Fruit fly (Drosophila melanogaster): ENCODE results near the gene Son.

The Son gene

DNA sequence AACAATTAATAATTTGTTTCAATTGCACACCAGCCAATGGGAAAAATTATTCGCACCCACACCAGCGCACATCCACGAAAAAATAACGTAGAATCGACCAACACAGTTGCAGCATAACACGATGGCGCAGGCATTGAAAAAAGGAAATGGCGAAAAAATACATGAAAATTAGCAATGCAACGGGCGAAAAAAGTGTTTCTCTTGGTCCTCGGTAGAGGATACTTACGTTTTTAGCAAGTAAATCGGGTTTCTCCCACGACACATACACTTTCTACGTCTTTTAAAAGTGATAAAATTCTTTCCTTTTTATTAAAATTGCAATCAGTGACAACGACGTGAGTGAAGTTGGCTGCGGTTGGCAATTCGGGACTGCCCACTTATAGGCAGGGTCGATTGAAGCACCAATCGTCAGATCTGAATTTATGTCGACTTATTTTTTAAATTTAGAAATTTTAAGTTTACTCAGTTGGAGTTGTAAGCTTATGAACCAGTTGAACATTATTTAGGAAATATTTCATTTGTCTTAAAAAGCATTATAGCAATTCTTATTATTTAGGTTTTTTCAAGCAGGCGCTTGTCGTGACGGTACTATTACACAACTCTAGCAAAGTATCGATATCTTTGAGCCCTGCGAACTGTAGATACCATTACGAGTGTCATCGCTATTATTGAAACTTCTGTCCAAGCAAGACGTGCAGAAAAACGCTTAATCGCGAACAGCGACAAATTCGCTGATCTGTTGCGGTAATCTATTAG is at the start of gene Son, which contains the start of gene Kap-alpha3:
Gene Son (plus strand): TSS at position 661 of the 756 bp plus-strand sequence.
Gene Kap-alpha3 (minus strand): TSS at position 352 of the 756 bp plus-strand sequence.
- peak; percentile 73 for TF ChIP-seq Ets98B (GFP tag; IDR thresholded peaks at IDR 0.05)
- peak; percentile 91 for TF ChIP-seq Snoo (tag; optimal IDR thresholded peaks at IDR 0.05)
- TF ChIP-seq CG4496 (GFP tag; IDR thresholded peaks at IDR 0.05), result peak; percentile 89
- peak; percentile 77 for TF ChIP-seq CG8301 (tag; optimal IDR thresholded peaks at IDR 0.05)
- peak; percentile 79 for TF ChIP-seq CG32121 (GFP tag; IDR thresholded peaks at IDR 0.05)
- no peak for TF ChIP-seq EcR (GFP tag; optimal IDR thresholded peaks at IDR 0.05)
- TF ChIP-seq CG14655 (GFP tag; optimal IDR thresholded peaks at IDR 0.05), result no peak
- TF ChIP-seq CG9948 (tag; optimal IDR thresholded peaks at IDR 0.05), result peak; percentile 59
- TF ChIP-seq CG10348 (GFP tag; IDR thresholded peaks at IDR 0.05), result no peak
- TF ChIP-seq CG12605 (GFP tag; IDR thresholded peaks at IDR 0.05), result no peak
- peak; percentile 83 for TF ChIP-seq Pif1A (GFP tag; optimal IDR thresholded peaks at IDR 0.05)
- peak; percentile 52 for TF ChIP-seq rn (GFP tag; IDR thresholded peaks at IDR 0.05)
- no peak for TF ChIP-seq CG13204 (GFP tag; optimal IDR thresholded peaks at IDR 0.05)
- peak; percentile 79 for TF ChIP-seq CG15710 (tag; optimal IDR thresholded peaks at IDR 0.05)
- TF ChIP-seq fd96Ca (GFP tag; IDR thresholded peaks at IDR 0.05), result peak; percentile 73; the same call in 2 of the 3 replicates
- TF ChIP-seq CG8159 (tag; optimal IDR thresholded peaks at IDR 0.05), result peak; percentile 72
- peak; percentile 57 for TF ChIP-seq gl (tag; optimal IDR thresholded peaks at IDR 0.05)
- no peak for TF ChIP-seq D1 (tag; optimal IDR thresholded peaks at IDR 0.05)
- TF ChIP-seq CG17806 (tag; optimal IDR thresholded peaks at IDR 0.05), result peak; percentile 36
- TF ChIP-seq Pif1B (GFP tag; optimal IDR thresholded peaks at IDR 0.05), result peak; percentile 75
- peak; percentile 74 for TF ChIP-seq CG34367 (tag; optimal IDR thresholded peaks at IDR 0.05)

- TF ChIP-seq Pif1B (GFP tag; optimal IDR thresholded peaks at IDR 0.05) (no peak), Pif1A (GFP tag; optimal IDR thresholded peaks at IDR 0.05) (no peak), gl (tag; optimal IDR thresholded peaks at IDR 0.05) (no peak), CG17806 (tag; optimal IDR thresholded peaks at IDR 0.05) (no peak), CG4496 (GFP tag; IDR thresholded peaks at IDR 0.05) (no peak), CG12605 (GFP tag; IDR thresholded peaks at IDR 0.05) (no peak), CG15710 (tag; optimal IDR thresholded peaks at IDR 0.05) (no peak), CG10348 (GFP tag; IDR thresholded peaks at IDR 0.05) (no peak), CG32121 (GFP tag; IDR thresholded peaks at IDR 0.05) (no peak), EcR (GFP tag; optimal IDR thresholded peaks at IDR 0.05) (no peak), CG8301 (tag; optimal IDR thresholded peaks at IDR 0.05) (no peak), Snoo (tag; optimal IDR thresholded peaks at IDR 0.05) (no peak), fd96Ca (GFP tag; IDR thresholded peaks at IDR 0.05) (no peak), CG34367 (tag; optimal IDR thresholded peaks at IDR 0.05) (no peak)
Measured at dm6 chr3R:9529387-9529897, 48.4 kb upstream of the Son start.

DNA sequence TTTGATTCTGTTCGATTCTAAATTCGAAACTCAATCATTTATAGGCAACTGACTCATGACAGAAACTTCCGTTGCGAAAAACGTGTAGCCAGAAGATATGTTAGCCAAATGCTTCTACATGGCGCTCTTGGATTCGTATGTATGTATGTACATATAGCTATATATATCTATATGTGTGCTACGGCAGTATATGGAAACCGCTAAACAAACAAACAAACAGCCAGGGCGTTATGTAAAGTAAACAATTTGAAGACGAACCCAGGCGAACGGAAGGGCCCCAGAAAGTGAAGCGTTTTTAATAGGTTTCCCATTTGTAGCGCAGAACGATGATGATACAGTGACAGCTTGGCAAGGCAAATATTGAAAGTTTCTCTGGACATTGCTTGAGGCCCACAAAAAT is 47.9 kb upstream of the Son start:
- TF ChIP-seq CG10348 (GFP tag; IDR thresholded peaks at IDR 0.05) (no peak), fd96Ca (GFP tag; IDR thresholded peaks at IDR 0.05) (no peak), CG15710 (tag; optimal IDR thresholded peaks at IDR 0.05) (no peak), Snoo (tag; optimal IDR thresholded peaks at IDR 0.05) (no peak), Pif1B (GFP tag; optimal IDR thresholded peaks at IDR 0.05) (no peak), gl (tag; optimal IDR thresholded peaks at IDR 0.05) (no peak), EcR (GFP tag; optimal IDR thresholded peaks at IDR 0.05) (no peak), CG32121 (GFP tag; IDR thresholded peaks at IDR 0.05) (no peak), CG14655 (GFP tag; optimal IDR thresholded peaks at IDR 0.05) (no peak), Ets98B (GFP tag; IDR thresholded peaks at IDR 0.05) (no peak), CG4496 (GFP tag; IDR thresholded peaks at IDR 0.05) (no peak), CG13204 (GFP tag; optimal IDR thresholded peaks at IDR 0.05) (no peak), CG8159 (tag; optimal IDR thresholded peaks at IDR 0.05) (no peak), CG12605 (GFP tag; IDR thresholded peaks at IDR 0.05) (no peak), rn (GFP tag; IDR thresholded peaks at IDR 0.05) (no peak), D1 (tag; optimal IDR thresholded peaks at IDR 0.05) (no peak), CG34367 (tag; optimal IDR thresholded peaks at IDR 0.05) (no peak), Pif1A (GFP tag; optimal IDR thresholded peaks at IDR 0.05) (no peak), CG9948 (tag; optimal IDR thresholded peaks at IDR 0.05) (no peak)

DNA sequence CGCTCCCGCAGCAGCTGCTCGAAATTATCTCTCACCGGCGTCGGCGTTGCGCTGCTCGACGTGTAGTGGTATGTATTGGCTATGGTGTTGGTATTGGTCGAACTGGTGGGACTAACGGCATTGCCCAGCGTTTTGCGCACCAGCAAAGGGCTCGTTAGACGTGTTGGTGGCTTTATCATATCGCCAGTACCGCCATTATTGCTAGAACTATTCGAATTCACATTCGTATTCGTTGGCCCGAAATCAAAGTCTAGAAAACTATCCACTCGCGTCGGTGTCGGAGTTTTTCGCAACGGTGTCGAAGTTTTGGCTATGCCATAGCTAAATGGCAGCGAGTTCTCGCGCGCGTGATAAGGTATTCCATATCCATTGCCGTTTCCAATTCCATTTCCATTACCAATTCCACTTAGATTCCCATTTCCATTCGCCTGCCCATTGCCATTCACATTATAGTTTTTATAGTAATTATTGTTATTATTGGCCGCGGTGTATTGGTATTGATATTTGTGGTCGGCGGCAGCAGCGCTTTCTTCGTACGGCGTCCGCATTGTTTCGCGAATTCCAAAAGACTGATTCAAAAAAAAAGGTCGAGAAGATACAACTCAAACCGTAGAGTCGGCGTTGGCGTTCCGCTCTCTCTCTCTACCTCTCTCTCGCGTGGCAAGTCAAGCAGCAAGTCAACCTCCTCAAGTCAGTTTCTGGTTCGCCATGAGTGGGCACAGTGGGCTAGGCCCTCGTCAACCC is 45.2 kb upstream of the Son start, which contains the start of gene by:
Gene by (minus strand): TSS at position 575 of the 744 bp plus-strand sequence.
- TF ChIP-seq CG13204 (GFP tag; optimal IDR thresholded peaks at IDR 0.05) (no peak), rn (GFP tag; IDR thresholded peaks at IDR 0.05) (no peak), gl (tag; optimal IDR thresholded peaks at IDR 0.05) (no peak), CG15710 (tag; optimal IDR thresholded peaks at IDR 0.05) (no peak), Ets98B (GFP tag; IDR thresholded peaks at IDR 0.05) (no peak; the same call in 1 of the 2 replicates), D1 (tag; optimal IDR thresholded peaks at IDR 0.05) (no peak), Pif1B (GFP tag; optimal IDR thresholded peaks at IDR 0.05) (no peak), CG17806 (tag; optimal IDR thresholded peaks at IDR 0.05) (no peak), CG8301 (tag; optimal IDR thresholded peaks at IDR 0.05) (no peak), Pif1A (GFP tag; optimal IDR thresholded peaks at IDR 0.05) (no peak), CG34367 (tag; optimal IDR thresholded peaks at IDR 0.05) (no peak), CG8159 (tag; optimal IDR thresholded peaks at IDR 0.05) (no peak), CG32121 (GFP tag; IDR thresholded peaks at IDR 0.05) (no peak), fd96Ca (GFP tag; IDR thresholded peaks at IDR 0.05) (no peak), Snoo (tag; optimal IDR thresholded peaks at IDR 0.05) (no peak)
